ENCODE assay signal across 4 worm cellular contexts in the genomic region with DNA sequence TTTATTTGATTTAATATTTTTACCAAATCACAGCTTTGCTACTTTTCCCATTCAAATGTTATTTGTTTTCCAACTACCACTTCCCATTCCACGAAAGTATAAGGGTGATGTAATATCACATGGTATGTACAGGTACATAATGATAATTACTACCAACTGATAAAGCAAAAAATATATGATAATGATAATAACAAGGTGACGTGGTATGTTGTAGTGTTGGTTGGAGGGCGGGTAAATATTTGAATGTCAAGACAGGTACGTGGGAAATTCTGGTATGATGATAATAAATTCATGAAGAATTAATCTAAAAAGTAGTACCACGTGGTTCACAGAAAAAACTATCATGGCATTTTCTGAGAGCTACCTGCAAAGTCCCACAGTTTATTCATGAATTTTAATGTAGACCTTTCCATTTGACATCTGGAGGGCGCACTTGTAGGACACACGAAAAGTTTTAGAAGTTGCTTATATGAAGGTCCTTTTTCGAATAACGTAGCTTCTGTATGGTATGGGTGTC.
TF ChIP-seq lines count a peak whose summit lies in the region.

No protein-coding gene starts in this region.

TF ChIP-seq in whole organism, L1 larva, 84 proteins besides CTCF, POLR2A, EP300 and RAD21 (continued from another document):
- TF ChIP-seq lin-35 (GFP tag; optimal IDR thresholded peaks at IDR 0.05; lab: Kevin White, UChicago), result peak in 1 of 2 experiments; percentile 26
- no peak for TF ChIP-seq ceh-88 (GFP tag; IDR thresholded peaks at IDR 0.05; lab: Robert Waterston, UW)
- peak; percentile 25 for TF ChIP-seq hpl-2 (GFP tag; optimal IDR thresholded peaks at IDR 0.05; lab: Kevin White, UChicago)
- no peak for TF ChIP-seq swsn-7 (tag; optimal IDR thresholded peaks at IDR 0.05; lab: Kevin White, UChicago)
- TF ChIP-seq nhr-20 (tag; optimal IDR thresholded peaks at IDR 0.05; lab: Kevin White, UChicago), result peak; percentile 49
- TF ChIP-seq blmp-1 (tag; optimal IDR thresholded peaks at IDR 0.05; lab: Kevin White, UChicago), result no peak
- no peak for TF ChIP-seq efl-1 (optimal IDR thresholded peaks at IDR 0.05; lab: Kevin White, UChicago)
- peak in 1 of 2 experiments; percentile 90 for TF ChIP-seq efl-1 (GFP tag; optimal IDR thresholded peaks at IDR 0.05 in 1 of 2; lab: Kevin White, UChicago)
- peak; percentile 9 for TF ChIP-seq tbx-2 (tag; optimal IDR thresholded peaks at IDR 0.05; lab: Kevin White, UChicago)

TF ChIP-seq in whole organism, L2 larva, 48 proteins besides CTCF, POLR2A, EP300 and RAD21 (continued from another document):
- no peak for TF ChIP-seq ztf-11 (tag; optimal IDR thresholded peaks at IDR 0.05; lab: Kevin White, UChicago)
- no peak for TF ChIP-seq nhr-129 (tag; optimal IDR thresholded peaks at IDR 0.05; lab: Kevin White, UChicago)
- TF ChIP-seq sma-3 (GFP tag; optimal IDR thresholded peaks at IDR 0.05; lab: Kevin White, UChicago), result peak; percentile 56
- peak; percentile 6 for TF ChIP-seq F13H6.1 (tag; optimal IDR thresholded peaks at IDR 0.05; lab: Kevin White, UChicago)
- no peak for TF ChIP-seq nhr-77 (tag; optimal IDR thresholded peaks at IDR 0.05; lab: Kevin White, UChicago)
- no peak for TF ChIP-seq peb-1 (tag; optimal IDR thresholded peaks at IDR 0.05; lab: Kevin White, UChicago)
- TF ChIP-seq nhr-237 (tag; optimal IDR thresholded peaks at IDR 0.05; lab: Kevin White, UChicago), result no peak
- peak; percentile 18 for TF ChIP-seq blmp-1 (tag; optimal IDR thresholded peaks at IDR 0.05; lab: Kevin White, UChicago; ENCODE audit: insufficient read depth)
- no peak for TF ChIP-seq lin-13 (GFP tag; optimal IDR thresholded peaks at IDR 0.05; lab: Kevin White, UChicago)

TF ChIP-seq in whole organism, L4 larva, 104 proteins besides CTCF, POLR2A, EP300 and RAD21 (continued from another document):
- TF ChIP-seq aly-2 (tag; optimal IDR thresholded peaks at IDR 0.05; lab: Kevin White, UChicago), result no peak
- peak; percentile 56 for TF ChIP-seq aha-1 (tag; lab: Kevin White, UChicago)
- TF ChIP-seq mdt-29 (GFP tag; IDR thresholded peaks at IDR 0.05; lab: Robert Waterston, UW), result no peak
- TF ChIP-seq lsy-2 (tag; optimal IDR thresholded peaks at IDR 0.05; lab: Kevin White, UChicago), result peak in 1 of 2 experiments; percentile 13
- TF ChIP-seq mxl-3 (GFP tag; optimal IDR thresholded peaks at IDR 0.05; lab: Kevin White, UChicago), result peak; percentile 60
- no peak for TF ChIP-seq ceh-44 (GFP tag; IDR thresholded peaks at IDR 0.05; lab: Robert Waterston, UW)
- TF ChIP-seq snpc-1.2 (GFP tag; IDR thresholded peaks at IDR 0.05; lab: Robert Waterston, UW), result no peak
- TF ChIP-seq skn-1 (tag; optimal IDR thresholded peaks at IDR 0.05; lab: Kevin White, UChicago), result no peak
- no peak for TF ChIP-seq cey-2 (tag; optimal IDR thresholded peaks at IDR 0.05; lab: Kevin White, UChicago; ENCODE audit: borderline replicate concordance, insufficient read depth)
- TF ChIP-seq zip-2 (tag; optimal IDR thresholded peaks at IDR 0.05; lab: Kevin White, UChicago), result peak; percentile 58
- TF ChIP-seq F44E2.7 (GFP tag; IDR thresholded peaks at IDR 0.05; lab: Robert Waterston, UW), result no peak
- peak; percentile 83 for TF ChIP-seq nhr-102 (tag; optimal IDR thresholded peaks at IDR 0.05; lab: Kevin White, UChicago)
- no peak for TF ChIP-seq zip-11 (GFP tag; IDR thresholded peaks at IDR 0.05; lab: Robert Waterston, UW)
- TF ChIP-seq hlh-30 (tag; optimal IDR thresholded peaks at IDR 0.05; lab: Kevin White, UChicago; ENCODE audit: insufficient read depth), result peak; percentile 64
- no peak for TF ChIP-seq nhr-237 (tag; optimal IDR thresholded peaks at IDR 0.05; lab: Kevin White, UChicago)
- TF ChIP-seq daf-12 (tag; optimal IDR thresholded peaks at IDR 0.05; lab: Kevin White, UChicago), result no peak
- TF ChIP-seq nhr-25 (tag; optimal IDR thresholded peaks at IDR 0.05; lab: Kevin White, UChicago; ENCODE audit: borderline replicate concordance, insufficient read depth), result no peak
- TF ChIP-seq pha-4 (GFP tag; IDR thresholded peaks at IDR 0.05; lab: Robert Waterston, UW), result no peak; the same call in 1 of the 2 replicates
- no peak for TF ChIP-seq pha-4 (tag; optimal IDR thresholded peaks at IDR 0.05; lab: Kevin White, UChicago)
- peak; percentile 36 for TF ChIP-seq mes-2 (tag; optimal IDR thresholded peaks at IDR 0.05; lab: Kevin White, UChicago; ENCODE audit: poor library complexity, severe bottlenecking)
- TF ChIP-seq pqm-1 (tag; optimal IDR thresholded peaks at IDR 0.05; lab: Kevin White, UChicago), result peak; percentile 97
- peak; percentile 57 for TF ChIP-seq spr-1 (tag; optimal IDR thresholded peaks at IDR 0.05; lab: Kevin White, UChicago)
- no peak for TF ChIP-seq egl-43 (GFP tag; IDR thresholded peaks at IDR 0.05; lab: Robert Waterston, UW)
- TF ChIP-seq R02D3.7 (tag; optimal IDR thresholded peaks at IDR 0.05; lab: Kevin White, UChicago), result no peak
- TF ChIP-seq F37D6.2 (tag; optimal IDR thresholded peaks at IDR 0.05; lab: Kevin White, UChicago), result no peak
- TF ChIP-seq lin-38 (GFP tag; IDR thresholded peaks at IDR 0.05; lab: Robert Waterston, UW), result 0 out of 2 replicates have a peak, but pooled peaks have one; percentile 30
- TF ChIP-seq lin-1 (GFP tag; IDR thresholded peaks at IDR 0.05; lab: Robert Waterston, UW), result peak; percentile 23; the same call in 1 of the 2 replicates
- no peak for TF ChIP-seq ceh-82 (tag; optimal IDR thresholded peaks at IDR 0.05; lab: Kevin White, UChicago)
- TF ChIP-seq hlh-11 (tag; optimal IDR thresholded peaks at IDR 0.05; lab: Kevin White, UChicago), result peak; percentile 84
- no peak for TF ChIP-seq ZK546.5 (tag; optimal IDR thresholded peaks at IDR 0.05; lab: Kevin White, UChicago)
- peak; percentile 33 for TF ChIP-seq nhr-77 (tag; optimal IDR thresholded peaks at IDR 0.05; lab: Kevin White, UChicago)
- TF ChIP-seq spr-3 (GFP tag; optimal IDR thresholded peaks at IDR 0.05; lab: Kevin White, UChicago), result no peak
- TF ChIP-seq zfp-3 (GFP tag; conservative IDR thresholded peaks at IDR 0.05; lab: Robert Waterston, UW), result peak; percentile 65; the same call in 1 of the 2 replicates
- TF ChIP-seq madf-9 (GFP tag; conservative IDR thresholded peaks at IDR 0.05; lab: Robert Waterston, UW), result no peak
- peak; percentile 63 for TF ChIP-seq mep-1 (tag; optimal IDR thresholded peaks at IDR 0.05; lab: Kevin White, UChicago)
- TF ChIP-seq lim-7 (GFP tag; IDR thresholded peaks at IDR 0.05; lab: Robert Waterston, UW), result no peak
- TF ChIP-seq dve-1 (tag; optimal IDR thresholded peaks at IDR 0.05; lab: Kevin White, UChicago; ENCODE audit: insufficient read depth), result peak; percentile 91
- peak; percentile 49; the same call in 1 of the 2 replicates for TF ChIP-seq tra-1 (GFP tag; IDR thresholded peaks at IDR 0.05; lab: Robert Waterston, UW)
- peak; percentile 52 for TF ChIP-seq ztf-7 (tag; optimal IDR thresholded peaks at IDR 0.05; lab: Kevin White, UChicago)
- peak; percentile 71 for TF ChIP-seq nhr-48 (tag; optimal IDR thresholded peaks at IDR 0.05; lab: Kevin White, UChicago)
- peak; percentile 74 for TF ChIP-seq dmd-6 (GFP tag; IDR thresholded peaks at IDR 0.05; lab: Robert Waterston, UW)
TF ChIP-seq in whole organism, L4 larva: peak in this region for 32.

TF ChIP-seq in whole organism, young adult, 124 proteins besides CTCF, POLR2A, EP300 and RAD21 (continued from another document):
- TF ChIP-seq ZK185.1 (tag; optimal IDR thresholded peaks at IDR 0.05; lab: Kevin White, UChicago; ENCODE audit: poor library complexity, severe bottlenecking), result peak; percentile 19
- no peak for TF ChIP-seq ama-1 (optimal IDR thresholded peaks at IDR 0.05; lab: Kevin White, UChicago)
- TF ChIP-seq ama-1 (GFP tag; optimal IDR thresholded peaks at IDR 0.05; lab: Kevin White, UChicago), result no peak
- peak; percentile 41 to 66 for TF ChIP-seq let-607 (tag; optimal IDR thresholded peaks at IDR 0.05; lab: Kevin White, UChicago)
- no peak for TF ChIP-seq lag-1 (GFP tag; IDR thresholded peaks at IDR 0.05; lab: Robert Waterston, UW)
- no peak for TF ChIP-seq madf-6 (GFP tag; IDR thresholded peaks at IDR 0.05; lab: Robert Waterston, UW)
- no peak for TF ChIP-seq let-526 (GFP tag; IDR thresholded peaks at IDR 0.05; lab: Robert Waterston, UW)
- TF ChIP-seq bed-2 (GFP tag; IDR thresholded peaks at IDR 0.05; lab: Robert Waterston, UW), result no peak
- peak; percentile 60; the same call in 1 of the 2 replicates for TF ChIP-seq Y53G8AR.9 (GFP tag; conservative IDR thresholded peaks at IDR 0.05; lab: Robert Waterston, UW)
- no peak; the same call in 1 of the 2 replicates for TF ChIP-seq Y56A3A.18 (GFP tag; IDR thresholded peaks at IDR 0.05; lab: Robert Waterston, UW)
- peak; percentile 20 for TF ChIP-seq lin-54 (GFP tag; optimal IDR thresholded peaks at IDR 0.05; lab: Kevin White, UChicago)
- no peak; the same call in 1 of the 2 replicates for TF ChIP-seq C06A6.2 (GFP tag; conservative IDR thresholded peaks at IDR 0.05; lab: Robert Waterston, UW)
- peak; percentile 18 for TF ChIP-seq pha-4 (tag; optimal IDR thresholded peaks at IDR 0.05; lab: Kevin White, UChicago)
- no peak for TF ChIP-seq F23B12.7 (tag; optimal IDR thresholded peaks at IDR 0.05; lab: Kevin White, UChicago; ENCODE audit: insufficient read depth)
- TF ChIP-seq ceh-79 (tag; optimal IDR thresholded peaks at IDR 0.05; lab: Kevin White, UChicago), result no peak
- no peak for TF ChIP-seq F22D6.2 (tag; optimal IDR thresholded peaks at IDR 0.05; lab: Kevin White, UChicago)
- no peak for TF ChIP-seq Y67H2A.10 (GFP tag; conservative IDR thresholded peaks at IDR 0.05; lab: Robert Waterston, UW)
- TF ChIP-seq nhr-80 (tag; optimal IDR thresholded peaks at IDR 0.05; lab: Kevin White, UChicago), result peak; percentile 80
- 0 out of 2 replicates have a peak, but pooled peaks have one; percentile 16 for TF ChIP-seq hmg-1.2 (GFP tag; IDR thresholded peaks at IDR 0.05; lab: Robert Waterston, UW)
- TF ChIP-seq pbrm-1 (GFP tag; IDR thresholded peaks at IDR 0.05; lab: Robert Waterston, UW), result peak; percentile 53; the same call in 1 of the 2 replicates
